Fruit fly (Drosophila melanogaster) whole organism, prepupa: Measurements from ENCODE around the gene Cyp9f3.

Experiments used
- Blimp-1 ChIP-seq: fragments of 200-800 bp; sonication (Bioruptor generic); optimal IDR thresholded peaks from 3 replicates; lab custom pipeline; 2017; ENCODE audit warnings: missing biosample characterization, missing genetic modification characterization, mild to moderate bottlenecking, moderate library complexity, missing genetic modification reagents
- CG10631 ChIP-seq: fragments of 200-800 bp; sonication (Bioruptor generic); optimal IDR thresholded peaks from 2 replicates; lab custom pipeline; 2016; ENCODE audit warnings: missing biosample characterization, missing genetic modification characterization
- CG10669 ChIP-seq: fragments of 200-800 bp; sonication (Bioruptor generic); optimal IDR thresholded peaks from 3 replicates; lab custom pipeline; 2018; ENCODE audit warnings: missing biosample characterization, mild to moderate bottlenecking, missing genetic modification characterization, moderate library complexity
- CG11294 ChIP-seq: fragments of 200-800 bp; sonication (Bioruptor generic); IDR thresholded peaks from 2 replicates; pipeline ENCODE4 v1.3.6; 2022; ENCODE audit warnings: missing biosample characterization, missing genetic modification characterization
- CG11762 ChIP-seq: fragments of 200-800 bp; sonication (Bioruptor generic); optimal IDR thresholded peaks from 3 replicates; lab custom pipeline; 2016; ENCODE audit warnings: missing biosample characterization, missing genetic modification characterization; ENCODE audit not compliant: insufficient read depth
- CG11902 ChIP-seq: fragments of 200-800 bp; sonication (Bioruptor generic); optimal IDR thresholded peaks from 3 replicates; lab custom pipeline; 2016; ENCODE audit warnings: missing biosample characterization, missing genetic modification characterization
- CG15336 ChIP-seq: fragments of 200-800 bp; sonication (Bioruptor generic); IDR thresholded peaks from 2 replicates; pipeline ENCODE4 v1.3.6; 2022; ENCODE audit warnings: missing biosample characterization, missing genetic modification characterization
- CG16779 ChIP-seq: fragments of 200-800 bp; sonication (Bioruptor generic); optimal IDR thresholded peaks from 3 replicates; lab custom pipeline; 2017; ENCODE audit warnings: missing biosample characterization, mild to moderate bottlenecking, missing genetic modification characterization
- CG3032 ChIP-seq: fragments of 200-800 bp; optimal IDR thresholded peaks from 2 replicates; lab custom pipeline; 2019; ENCODE audit warnings: missing biosample characterization, mild to moderate bottlenecking, missing genetic modification characterization, moderate library complexity
- CG31627 ChIP-seq: fragments of 200-800 bp; sonication (Bioruptor generic); optimal IDR thresholded peaks from 3 replicates; lab custom pipeline; 2016; ENCODE audit warnings: missing biosample characterization, missing genetic modification characterization
- CG34406 ChIP-seq: fragments of 200-800 bp; sonication (Bioruptor generic); optimal IDR thresholded peaks from 3 replicates; lab custom pipeline; 2016; ENCODE audit warnings: missing biosample characterization, missing genetic modification characterization
- CG3919 ChIP-seq: fragments of 200-800 bp; sonication (Bioruptor generic); optimal IDR thresholded peaks from 3 replicates; lab custom pipeline; 2016; ENCODE audit warnings: missing biosample characterization, missing genetic modification characterization
- CG4318 ChIP-seq: fragments of 200-800 bp; sonication (Bioruptor generic); optimal IDR thresholded peaks from 3 replicates; lab custom pipeline; 2017; ENCODE audit warnings: missing biosample characterization, mild to moderate bottlenecking, missing genetic modification characterization
- CG6163 ChIP-seq: fragments of 200-800 bp; sonication (Bioruptor generic); IDR thresholded peaks from 3 replicates; pipeline ENCODE4 v1.3.6; 2022; ENCODE audit warnings: missing biosample characterization, missing genetic modification characterization
- CG6276 ChIP-seq: fragments of 200-800 bp; sonication (Bioruptor generic); optimal IDR thresholded peaks from 2 replicates; lab custom pipeline; 2017; ENCODE audit warnings: missing biosample characterization, mild to moderate bottlenecking, missing genetic modification characterization
- CG6854 ChIP-seq: fragments of 200-800 bp; sonication (Bioruptor generic); optimal IDR thresholded peaks from 2 replicates; lab custom pipeline; 2017; ENCODE audit warnings: missing biosample characterization, mild to moderate bottlenecking, missing genetic modification characterization
- CG8319 ChIP-seq: fragments of 200-800 bp; sonication (Bioruptor generic); optimal IDR thresholded peaks from 3 replicates; lab custom pipeline; 2016; ENCODE audit warnings: missing biosample characterization, missing genetic modification characterization
- CG8632 ChIP-seq: fragments of 200-800 bp; sonication (Bioruptor generic); optimal IDR thresholded peaks from 3 replicates; lab custom pipeline; 2016; ENCODE audit warnings: missing biosample characterization, missing genetic modification characterization
- CG9139 ChIP-seq: fragments of 200-800 bp; sonication (Bioruptor generic); optimal IDR thresholded peaks from 3 replicates; lab custom pipeline; 2017; ENCODE audit warnings: missing biosample characterization, mild to moderate bottlenecking, missing genetic modification characterization
- Eip75B ChIP-seq: fragments of 200-800 bp; sonication (Bioruptor generic); optimal IDR thresholded peaks from 3 replicates; lab custom pipeline; 2016; ENCODE audit warnings: missing biosample characterization, missing genetic modification characterization
- Eip78C ChIP-seq: fragments of 200-800 bp; sonication (Bioruptor generic); peaks from one replicate; lab custom pipeline; 2016; ENCODE audit warnings: missing biosample characterization, missing genetic modification characterization
- Eip93F ChIP-seq: fragments of 200-800 bp; sonication (Bioruptor generic); optimal IDR thresholded peaks from 2 replicates; lab custom pipeline; 2016; ENCODE audit warnings: missing biosample characterization, mild to moderate bottlenecking, missing genetic modification characterization
- Ets96B ChIP-seq: fragments of 200-800 bp; optimal IDR thresholded peaks from 2 replicates; lab custom pipeline; 2019; ENCODE audit warnings: missing biosample characterization, mild to moderate bottlenecking, missing genetic modification characterization, moderate library complexity
- Gug ChIP-seq: fragments of 200-800 bp; sonication (Bioruptor generic); IDR thresholded peaks from 2 replicates; pipeline ENCODE4 v1.3.6; 2022; ENCODE audit warnings: missing biosample characterization, missing genetic modification characterization
- Hr38 ChIP-seq: sonication (Bioruptor generic); optimal IDR thresholded peaks from 2 replicates; lab custom pipeline; 2016; ENCODE audit warnings: missing biosample characterization, missing genetic modification characterization
- Hr39 ChIP-seq: fragments of 200-800 bp; sonication (Bioruptor generic); optimal IDR thresholded peaks from 2 replicates; lab custom pipeline; 2016; ENCODE audit warnings: missing biosample characterization, missing genetic modification characterization
- Lpt ChIP-seq: fragments of 200-800 bp; sonication (Bioruptor generic); optimal IDR thresholded peaks from 3 replicates; lab custom pipeline; 2016; ENCODE audit warnings: missing biosample characterization, missing genetic modification characterization
- Smox ChIP-seq: fragments of 200-800 bp; sonication (Bioruptor generic); optimal IDR thresholded peaks from 3 replicates; lab custom pipeline; 2016; ENCODE audit warnings: missing biosample characterization, missing genetic modification characterization
- Sox14 ChIP-seq: fragments of 200-800 bp; sonication (Bioruptor generic); optimal IDR thresholded peaks from 3 replicates; lab custom pipeline; 2016; ENCODE audit warnings: missing biosample characterization, missing genetic modification characterization
- achi ChIP-seq: fragments of 200-800 bp; sonication (Bioruptor generic); optimal IDR thresholded peaks from 3 replicates; lab custom pipeline; 2016; ENCODE audit warnings: missing biosample characterization, missing genetic modification characterization
- acj6 ChIP-seq: fragments of 200-800 bp; sonication (Bioruptor generic); optimal IDR thresholded peaks from 3 replicates; lab custom pipeline; 2016; ENCODE audit warnings: missing biosample characterization, missing genetic modification characterization
- cyc ChIP-seq: fragments of 200-800 bp; sonication (Bioruptor generic); optimal IDR thresholded peaks from 3 replicates; lab custom pipeline; 2016; ENCODE audit warnings: missing biosample characterization, missing genetic modification characterization
- dac ChIP-seq: fragments of 200-800 bp; sonication (Bioruptor generic); optimal IDR thresholded peaks from 2 replicates; lab custom pipeline; 2017; ENCODE audit warnings: missing biosample characterization, mild to moderate bottlenecking, missing genetic modification characterization
- dsx ChIP-seq: fragments of 200-800 bp; optimal IDR thresholded peaks from 3 replicates; lab custom pipeline; 2019; ENCODE audit warnings: missing biosample characterization, mild to moderate bottlenecking, missing genetic modification characterization, moderate library complexity; ENCODE audit not compliant: poor library complexity, severe bottlenecking
- esn ChIP-seq: fragments of 200-800 bp; sonication (Bioruptor generic); optimal IDR thresholded peaks from 2 replicates; lab custom pipeline; 2016; ENCODE audit warnings: missing biosample characterization, mild to moderate bottlenecking, missing genetic modification characterization, moderate library complexity
- fd59A ChIP-seq: fragments of 200-800 bp; sonication (Bioruptor generic); optimal IDR thresholded peaks from 2 replicates; lab custom pipeline; 2017; ENCODE audit warnings: missing biosample characterization, mild to moderate bottlenecking, missing genetic modification characterization, missing genetic modification reagents
- fd85E ChIP-seq: fragments of 200-800 bp; sonication (Bioruptor generic); optimal IDR thresholded peaks from 3 replicates; lab custom pipeline; 2016; ENCODE audit warnings: missing biosample characterization, missing genetic modification characterization
- fkh ChIP-seq: fragments of 200-800 bp; sonication (Bioruptor generic); optimal IDR thresholded peaks from 3 replicates; lab custom pipeline; 2017; ENCODE audit warnings: missing biosample characterization, mild to moderate bottlenecking, missing genetic modification characterization, moderate library complexity
- lz ChIP-seq: fragments of 200-800 bp; sonication (Bioruptor generic); optimal IDR thresholded peaks from 3 replicates; lab custom pipeline; 2016; ENCODE audit warnings: missing biosample characterization, missing genetic modification characterization
- net ChIP-seq: fragments of 200-800 bp; sonication (Bioruptor generic); optimal IDR thresholded peaks from 3 replicates; lab custom pipeline; 2016; ENCODE audit warnings: missing biosample characterization, missing genetic modification characterization
- pdm3 ChIP-seq: fragments of 200-800 bp; sonication (Bioruptor generic); optimal IDR thresholded peaks from 3 replicates; lab custom pipeline; 2016; ENCODE audit warnings: missing biosample characterization, missing genetic modification characterization
- salr ChIP-seq, 2 experiments: fragments of 200-800 bp; sonication (Bioruptor generic); optimal IDR thresholded peaks; 3 replicates each; lab custom pipeline; 2016 to 2018; ENCODE audit warnings: missing biosample characterization in 2 of 2, missing genetic modification characterization in 2 of 2, mild to moderate bottlenecking in 1 of 2
- spab ChIP-seq: fragments of 200-800 bp; sonication (Bioruptor generic); optimal IDR thresholded peaks from 2 replicates; lab custom pipeline; 2017; ENCODE audit warnings: missing biosample characterization, mild to moderate bottlenecking, missing genetic modification characterization, missing genetic modification reagents
- ss ChIP-seq, 2 experiments: fragments of 200-800 bp; sonication (Bioruptor generic); optimal IDR thresholded peaks; 2 replicates in 1 of 2; 3 replicates in 1 of 2; lab custom pipeline; 2017 to 2018; ENCODE audit warnings: mild to moderate bottlenecking in 2 of 2, missing biosample characterization in 2 of 2, missing genetic modification characterization in 2 of 2, moderate library complexity in 1 of 2
- vri ChIP-seq: fragments of 200-800 bp; sonication (Bioruptor generic); optimal IDR thresholded peaks from 3 replicates; lab custom pipeline; 2016; ENCODE audit warnings: missing biosample characterization, mild to moderate bottlenecking, missing genetic modification characterization

Gene Cyp9f3

dm6 chr3R:12411449-12411848 lies 12.7 kb upstream of the Cyp9f3 start:
- TF ChIP-seq CG6276, result no peak
- TF ChIP-seq, all 60 proteins: peak for 0

DNA sequence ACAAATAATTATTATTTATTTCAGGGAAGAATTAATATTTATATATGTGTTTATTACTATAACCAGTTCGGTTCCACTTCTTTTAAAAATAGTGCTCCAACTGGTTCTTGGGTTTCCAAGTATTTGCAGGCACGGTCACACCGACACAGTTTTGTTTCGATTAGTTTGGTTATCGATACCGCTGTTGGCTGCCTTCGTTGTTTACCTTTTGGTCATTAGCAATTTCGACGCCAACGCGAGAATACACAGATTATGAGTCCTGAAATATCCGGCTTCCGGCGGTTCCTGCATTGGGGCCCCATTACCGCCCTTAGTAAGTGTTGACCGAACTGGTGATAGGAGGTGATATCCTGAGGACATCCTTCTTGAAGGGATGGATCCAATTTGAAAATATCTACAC lies 9.4 kb upstream of the Cyp9f3 start, which contains the start of gene CG5196:
CG5196 (plus strand) TSS at position 157 of the 400 bp plus-strand sequence.
- TF ChIP-seq vri (GFP tag; lab: Kevin White, UChicago) (no peak), CG34406 (GFP tag; lab: Kevin White, UChicago) (no peak), fkh (peak; percentile 93), CG6854 (peak; percentile 25), pdm3 (GFP tag; lab: Kevin White, UChicago) (no peak), spab (GFP tag; lab: Kevin White, UChicago) (no peak), CG16779 (no peak), Sox14 (GFP tag; lab: Kevin White, UChicago) (peak; percentile 4), salr (GFP tag; optimal IDR thresholded peaks at IDR 0.05; lab: Kevin White, UChicago) (no peak), CG15336 (GFP tag; lab: Robert Waterston, UW) (0 out of 2 replicates have a peak, but pooled peaks have one; percentile 25), CG4318 (GFP tag; lab: Kevin White, UChicago) (no peak), dsx (GFP tag; lab: Kevin White, UChicago) (no peak), esn (GFP tag; lab: Kevin White, UChicago) (peak; percentile 25), ss (GFP tag; optimal IDR thresholded peaks at IDR 0.05; lab: Kevin White, UChicago) (peak in 1 of 2 experiments; percentile 38), CG11762 (no peak), CG11294 (no peak), CG10669 (GFP tag; lab: Kevin White, UChicago) (no peak), Lpt (GFP tag; lab: Kevin White, UChicago) (no peak), Eip78C (peak; percentile 67), CG6163 (GFP tag; lab: Robert Waterston, UW) (peak; percentile 20; the same call in 1 of the 3 replicates), CG6276 (no peak), fd85E (GFP tag; lab: Kevin White, UChicago) (no peak), Ets96B (peak; percentile 10), CG10631 (no peak), CG8319 (GFP tag; lab: Kevin White, UChicago) (no peak), CG3032 (no peak), Gug (GFP tag; lab: Robert Waterston, UW) (no peak), lz (GFP tag; lab: Kevin White, UChicago) (no peak), CG31627 (no peak), net (GFP tag; lab: Kevin White, UChicago) (no peak), Eip75B (GFP tag; lab: Kevin White, UChicago) (no peak)

dm6 chr3R:12406235-12407196 lies 7.8 kb upstream of the Cyp9f3 start, which contains the start of gene CG5167:
Gene CG5167 (plus strand): TSS chr3R:12406532.
- TF ChIP-seq CG31627 (peak; percentile 26), CG11762 (peak; percentile 50), dsx (GFP tag; lab: Kevin White, UChicago) (peak; percentile 2), CG34406 (GFP tag; lab: Kevin White, UChicago) (peak; percentile 36), Hr38 (GFP tag; lab: Kevin White, UChicago) (no peak), achi (peak; percentile 32), acj6 (no peak), CG9139 (GFP tag; lab: Kevin White, UChicago) (peak; percentile 87), CG10631 (no peak), Blimp-1 (no peak), CG3919 (peak; percentile 43), dac (no peak), CG8632 (GFP tag; lab: Kevin White, UChicago) (peak; percentile 20), CG3032 (peak; percentile 7), fd59A (GFP tag; lab: Kevin White, UChicago) (no peak), Hr39 (GFP tag; lab: Kevin White, UChicago) (peak; percentile 28), Smox (no peak), pdm3 (GFP tag; lab: Kevin White, UChicago) (no peak), CG11902 (no peak), cyc (GFP tag; lab: Kevin White, UChicago) (peak; percentile 8), fd85E (GFP tag; lab: Kevin White, UChicago) (no peak), fkh (peak; percentile 25), Eip93F (GFP tag; lab: Kevin White, UChicago) (peak; percentile 21), salr (GFP tag; optimal IDR thresholded peaks at IDR 0.05; lab: Kevin White, UChicago) (peak; percentile 41 to 50)
